Fruit fly (Drosophila melanogaster) whole organism, wandering third instar larva: ENCODE results near the gene CG5114.
A peak's percentile ranks its signal among the peaks of the same experiment; 100 is the strongest.

Experiments used
- Abd-B ChIP-seq: fragments of >200 bp; optimal IDR thresholded peaks from 2 replicates; lab custom pipeline; 2017; ENCODE audit warnings: missing biosample characterization, missing genetic modification characterization
- CG32264 ChIP-seq: fragments of 200-800 bp; sonication (Bioruptor generic); optimal IDR thresholded peaks from 2 replicates; lab custom pipeline; 2016; ENCODE audit warnings: missing biosample characterization, missing genetic modification characterization
- CG9705 ChIP-seq: fragments of 200-800 bp; sonication (Bioruptor generic); optimal IDR thresholded peaks from 2 replicates; lab custom pipeline; 2018; ENCODE audit warnings: missing biosample characterization, mild to moderate bottlenecking, missing genetic modification characterization
- CrebA ChIP-seq: fragments of 200-800 bp; sonication (Bioruptor generic); optimal IDR thresholded peaks from 2 replicates; lab custom pipeline; 2016; ENCODE audit warnings: missing biosample characterization, mild to moderate bottlenecking, missing genetic modification characterization, borderline replicate concordance
- Dfd ChIP-seq: fragments of >200 bp; optimal IDR thresholded peaks from 2 replicates; lab custom pipeline; 2017; ENCODE audit warnings: missing biosample characterization, missing genetic modification characterization
- Dif ChIP-seq: fragments of 200-275, 200-300 bp; sonication (Bioruptor generic); optimal IDR thresholded peaks from 2 replicates; lab custom pipeline; 2018; ENCODE audit warnings: missing biosample characterization, missing genetic modification characterization; ENCODE audit not compliant: partially characterized antibody
- GATAd ChIP-seq: sonication (Bioruptor generic); optimal IDR thresholded peaks from 2 replicates; lab custom pipeline; 2016; ENCODE audit warnings: missing biosample characterization, missing genetic modification characterization
- HLH106 ChIP-seq: fragments of 200-800 bp; optimal IDR thresholded peaks from 3 replicates; lab custom pipeline; 2019; ENCODE audit warnings: missing biosample characterization, mild to moderate bottlenecking, missing genetic modification characterization, moderate library complexity
- Hnf4 ChIP-seq: fragments of 200-800 bp; sonication (Bioruptor generic); optimal IDR thresholded peaks from 2 replicates; lab custom pipeline; 2016; ENCODE audit warnings: missing biosample characterization, mild to moderate bottlenecking, missing genetic modification characterization
- Hr78 ChIP-seq: fragments of >200 bp; optimal IDR thresholded peaks from 2 replicates; lab custom pipeline; 2017; ENCODE audit warnings: missing biosample characterization, missing genetic modification characterization
- Hr83 ChIP-seq: fragments of 200-300 bp; sonication (Bioruptor generic); optimal IDR thresholded peaks from 2 replicates; lab custom pipeline; 2016; ENCODE audit warnings: missing biosample characterization, mild to moderate bottlenecking, missing genetic modification characterization, moderate library complexity; ENCODE audit not compliant: poor library complexity, severe bottlenecking
- Jra ChIP-seq: sonication (Bioruptor generic); optimal IDR thresholded peaks from 2 replicates; lab custom pipeline; 2016; ENCODE audit warnings: missing biosample characterization, missing genetic modification characterization
- Mio ChIP-seq: sonication (Bioruptor generic); optimal IDR thresholded peaks from 2 replicates; lab custom pipeline; 2016; ENCODE audit warnings: missing biosample characterization, missing genetic modification characterization
- Myc ChIP-seq: fragments of >200 bp; optimal IDR thresholded peaks from 2 replicates; lab custom pipeline; 2017
- N ChIP-seq: fragments of >200 bp; optimal IDR thresholded peaks from 2 replicates; lab custom pipeline; 2018; ENCODE audit warnings: missing biosample characterization, missing external identifiers, missing genetic modification characterization
- OdsH ChIP-seq: fragments of 200-800 bp; sonication (Bioruptor generic); optimal IDR thresholded peaks from 2 replicates; lab custom pipeline; 2016; ENCODE audit warnings: missing biosample characterization, mild to moderate bottlenecking, missing genetic modification characterization
- Rel ChIP-seq, 2 experiments: fragments of 200-800 bp; sonication (Bioruptor generic) in 1 of 2; optimal IDR thresholded peaks; 2 replicates in 1 of 2; 3 replicates in 1 of 2; lab custom pipeline; 2016 to 2019; ENCODE audit warnings: mild to moderate bottlenecking in 2 of 2, missing biosample characterization in 2 of 2, missing genetic modification characterization in 2 of 2, moderate library complexity in 1 of 2
- Sp1 ChIP-seq: fragments of 200-800 bp; sonication (Bioruptor generic); optimal IDR thresholded peaks from 3 replicates; lab custom pipeline; 2019; ENCODE audit warnings: missing biosample characterization, mild to moderate bottlenecking, missing genetic modification characterization, moderate library complexity
- Vsx2 ChIP-seq: fragments of 200-300, 225-300 bp; sonication (Bioruptor generic); optimal IDR thresholded peaks from 2 replicates; lab custom pipeline; 2018; ENCODE audit warnings: missing biosample characterization, missing genetic modification characterization; ENCODE audit not compliant: partially characterized antibody
- br ChIP-seq: fragments of 200-800 bp; sonication (Bioruptor generic); optimal IDR thresholded peaks from 2 replicates; lab custom pipeline; 2016; ENCODE audit warnings: missing biosample characterization, missing genetic modification characterization
- brk ChIP-seq: fragments of 200-800 bp; sonication (Bioruptor generic); optimal IDR thresholded peaks from 2 replicates; lab custom pipeline; 2016; ENCODE audit warnings: missing biosample characterization, mild to moderate bottlenecking, missing genetic modification characterization
- dl ChIP-seq, 2 experiments: fragments of 175-275, 200-275 bp in 1 of 2; fragments of 200-275 bp in 1 of 2; sonication (Bioruptor generic); optimal IDR thresholded peaks; lab custom pipeline; 2018; ENCODE audit warnings: mild to moderate bottlenecking in 2 of 2, missing biosample characterization in 2 of 2, missing genetic modification characterization in 2 of 2, moderate library complexity in 2 of 2; ENCODE audit not compliant: partially characterized antibody in 2 of 2, insufficient read depth in 1 of 2
- dmrt93B ChIP-seq: fragments of 200-800 bp; sonication (Bioruptor generic); optimal IDR thresholded peaks from 2 replicates; lab custom pipeline; 2018; ENCODE audit warnings: missing biosample characterization, mild to moderate bottlenecking, missing genetic modification characterization
- dsf ChIP-seq: sonication (Bioruptor generic); optimal IDR thresholded peaks from 2 replicates; lab custom pipeline; 2016; ENCODE audit warnings: missing biosample characterization, missing genetic modification characterization, borderline replicate concordance
- ey ChIP-seq: fragments of 200-800 bp; sonication (Bioruptor generic); optimal IDR thresholded peaks from 2 replicates; lab custom pipeline; 2016; ENCODE audit warnings: missing biosample characterization, missing genetic modification characterization
- foxo ChIP-seq, 2 experiments: fragments of 200-800 bp; sonication (Bioruptor generic); optimal IDR thresholded peaks; 2 replicates in 1 of 2; 3 replicates in 1 of 2; lab custom pipeline; 2016 to 2017; ENCODE audit warnings: missing biosample characterization in 2 of 2, missing genetic modification characterization in 2 of 2
- fru ChIP-seq: fragments of 200-800 bp; sonication (Bioruptor generic); optimal IDR thresholded peaks from 3 replicates; lab custom pipeline; 2016; ENCODE audit warnings: missing biosample characterization, mild to moderate bottlenecking, missing genetic modification characterization
- h ChIP-seq: fragments of 200-800 bp; sonication (Bioruptor generic); optimal IDR thresholded peaks from 3 replicates; lab custom pipeline; 2016; ENCODE audit warnings: missing biosample characterization, mild to moderate bottlenecking, missing genetic modification characterization
- jim ChIP-seq: fragments of 175-275, 200-325 bp; sonication (Bioruptor generic); optimal IDR thresholded peaks from 2 replicates; lab custom pipeline; 2016; ENCODE audit warnings: missing biosample characterization, mild to moderate bottlenecking, missing genetic modification characterization
- lola ChIP-seq: fragments of >200 bp; optimal IDR thresholded peaks from 2 replicates; lab custom pipeline; 2017; ENCODE audit warnings: missing biosample characterization, missing genetic modification characterization
- pan ChIP-seq: fragments of >200 bp; optimal IDR thresholded peaks from 2 replicates; lab custom pipeline; 2017
- psq ChIP-seq: fragments of 200-800 bp; sonication (Bioruptor generic); optimal IDR thresholded peaks from 3 replicates; lab custom pipeline; 2017; ENCODE audit warnings: missing biosample characterization, mild to moderate bottlenecking, missing genetic modification characterization, moderate library complexity
- rgr ChIP-seq: fragments of 200-800 bp; sonication (Bioruptor generic); optimal IDR thresholded peaks from 3 replicates; lab custom pipeline; 2016; ENCODE audit warnings: missing biosample characterization, mild to moderate bottlenecking, missing genetic modification characterization
- sage ChIP-seq: fragments of 200-800 bp; sonication (Bioruptor generic); optimal IDR thresholded peaks from 2 replicates; lab custom pipeline; 2016; ENCODE audit warnings: missing biosample characterization, mild to moderate bottlenecking, missing genetic modification characterization
- sv ChIP-seq: fragments of 200-800 bp; sonication (Bioruptor generic); optimal IDR thresholded peaks from 3 replicates; lab custom pipeline; 2016; ENCODE audit warnings: missing biosample characterization, missing genetic modification characterization
- tai ChIP-seq: sonication (Bioruptor generic); optimal IDR thresholded peaks from 2 replicates; lab custom pipeline; 2016; ENCODE audit warnings: missing biosample characterization, missing genetic modification characterization
- usp ChIP-seq: fragments of >200 bp; optimal IDR thresholded peaks from 2 replicates; lab custom pipeline; 2017; ENCODE audit warnings: missing biosample characterization, missing genetic modification characterization
- woc ChIP-seq: sonication (Bioruptor generic); optimal IDR thresholded peaks from 2 replicates; lab custom pipeline; 2016; ENCODE audit warnings: missing biosample characterization, mild to moderate bottlenecking, missing genetic modification characterization

Gene CG5114

DNA sequence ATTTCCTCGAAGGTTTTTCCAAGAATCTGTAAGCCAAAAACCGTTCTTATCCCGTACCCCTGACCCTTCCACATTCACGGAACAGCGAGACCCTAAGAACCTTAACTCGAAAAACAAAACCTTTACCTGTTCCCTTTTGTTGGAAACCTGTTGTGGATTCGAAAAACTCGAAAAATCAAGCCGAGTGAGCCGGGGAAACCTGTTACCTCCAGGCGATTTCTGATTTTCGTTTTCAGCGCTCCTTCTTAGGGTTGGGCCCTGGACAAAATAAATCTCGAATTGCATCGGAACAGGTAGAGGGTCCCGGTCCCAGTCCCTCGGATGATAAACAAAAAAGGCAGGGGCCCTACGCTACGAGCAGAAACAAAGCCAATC lies 9.4 kb upstream of the CG5114 start:
- TF ChIP-seq usp (no peak), h (GFP tag; lab: Kevin White, UChicago) (no peak), GATAd (GFP tag; lab: Kevin White, UChicago) (no peak), pan (lab: Kevin White, UChicago) (no peak), Jra (GFP tag; lab: Kevin White, UChicago) (no peak), Myc (lab: Kevin White, UChicago) (no peak), CG9705 (GFP tag; lab: Kevin White, UChicago) (no peak), tai (GFP tag; lab: Kevin White, UChicago) (no peak), dl (GFP tag; optimal IDR thresholded peaks at IDR 0.05; lab: Kevin White, UChicago; ENCODE audit: insufficient read depth in 1 of 2, partially characterized antibody in 2 of 2) (peak; percentile 15 to 20), Hnf4 (GFP tag; lab: Kevin White, UChicago) (no peak), Hr78 (GFP tag; lab: Kevin White, UChicago) (no peak), HLH106 (tag; lab: Kevin White, UChicago) (no peak), fru (GFP tag; lab: Kevin White, UChicago) (peak; percentile 50), brk (peak; percentile 74), dmrt93B (GFP tag; lab: Kevin White, UChicago) (no peak), Sp1 (GFP tag; lab: Kevin White, UChicago) (peak; percentile 17), Dfd (GFP tag; lab: Kevin White, UChicago) (no peak), Rel (GFP tag; optimal IDR thresholded peaks at IDR 0.05; lab: Kevin White, UChicago) (peak; percentile 61), Rel (tag; optimal IDR thresholded peaks at IDR 0.05; lab: Kevin White, UChicago) (no peak), ey (GFP tag; lab: Kevin White, UChicago) (no peak), Dif (GFP tag; lab: Kevin White, UChicago) (peak; percentile 59), Mio (no peak), Vsx2 (GFP tag; lab: Kevin White, UChicago) (peak; percentile 53), sv (GFP tag; lab: Kevin White, UChicago) (no peak), dsf (GFP tag; lab: Kevin White, UChicago) (no peak), sage (no peak), psq (peak; percentile 89), CrebA (GFP tag; lab: Kevin White, UChicago) (peak; percentile 75), N (GFP tag; lab: Kevin White, UChicago) (no peak), woc (GFP tag; lab: Kevin White, UChicago) (peak; percentile 10), CG32264 (no peak), rgr (no peak), jim (GFP tag; lab: Kevin White, UChicago) (no peak), lola (GFP tag; lab: Kevin White, UChicago) (no peak), foxo (GFP tag; optimal IDR thresholded peaks at IDR 0.05; lab: Kevin White, UChicago) (no peak), Hr83 (GFP tag; lab: Kevin White, UChicago) (peak; percentile 46), OdsH (GFP tag; lab: Kevin White, UChicago) (no peak), Abd-B (GFP tag; lab: Kevin White, UChicago) (no peak), br (no peak)

DNA sequence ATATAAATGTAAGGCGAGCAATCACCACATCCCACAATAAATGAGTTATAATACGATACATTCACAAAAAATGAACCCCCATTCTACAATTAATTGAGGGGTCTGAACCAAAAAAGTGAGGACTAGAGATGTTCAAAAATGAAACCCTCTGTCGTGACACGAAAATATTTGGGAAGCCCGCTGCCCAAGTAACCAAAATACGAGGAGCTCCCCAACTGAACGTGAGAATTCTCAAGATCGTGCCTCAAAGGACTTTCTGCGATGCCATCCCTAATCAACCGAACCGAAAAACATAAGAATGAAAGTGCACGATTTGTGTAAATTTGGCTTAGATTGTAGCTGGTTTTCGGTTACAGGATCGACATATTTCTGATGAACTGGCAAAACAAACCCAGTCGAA lies 8.1 kb upstream of the CG5114 start, which contains the start of gene Ocho:
Gene Ocho (plus strand): TSS at position 336 of the 400 bp plus-strand sequence.
- no peak for TF ChIP-seq Dfd (GFP tag; lab: Kevin White, UChicago)
- TF ChIP-seq foxo (GFP tag; optimal IDR thresholded peaks at IDR 0.05; lab: Kevin White, UChicago): peak in 1 of 2 experiments; percentile 40
- TF ChIP-seq rgr: peak; percentile 21
- peak; percentile 36 for TF ChIP-seq woc (GFP tag; lab: Kevin White, UChicago)
- peak; percentile 14 for TF ChIP-seq fru (GFP tag; lab: Kevin White, UChicago)

- no peak for TF ChIP-seq jim (GFP tag; lab: Kevin White, UChicago)
- TF ChIP-seq GATAd (GFP tag; lab: Kevin White, UChicago): no peak
- no peak for TF ChIP-seq Hr83 (GFP tag; lab: Kevin White, UChicago)
- no peak for TF ChIP-seq Hr78 (GFP tag; lab: Kevin White, UChicago)
- TF ChIP-seq OdsH (GFP tag; lab: Kevin White, UChicago): no peak
These were observed 7.7 kb upstream of the CG5114 start for dm6 chr3L:14974952-14975351.
